Fruit fly (Drosophila melanogaster): ENCODE results near the gene crb.
A peak's percentile ranks its signal among the peaks of the same experiment; 100 is the strongest.

Gene crb

DNA sequence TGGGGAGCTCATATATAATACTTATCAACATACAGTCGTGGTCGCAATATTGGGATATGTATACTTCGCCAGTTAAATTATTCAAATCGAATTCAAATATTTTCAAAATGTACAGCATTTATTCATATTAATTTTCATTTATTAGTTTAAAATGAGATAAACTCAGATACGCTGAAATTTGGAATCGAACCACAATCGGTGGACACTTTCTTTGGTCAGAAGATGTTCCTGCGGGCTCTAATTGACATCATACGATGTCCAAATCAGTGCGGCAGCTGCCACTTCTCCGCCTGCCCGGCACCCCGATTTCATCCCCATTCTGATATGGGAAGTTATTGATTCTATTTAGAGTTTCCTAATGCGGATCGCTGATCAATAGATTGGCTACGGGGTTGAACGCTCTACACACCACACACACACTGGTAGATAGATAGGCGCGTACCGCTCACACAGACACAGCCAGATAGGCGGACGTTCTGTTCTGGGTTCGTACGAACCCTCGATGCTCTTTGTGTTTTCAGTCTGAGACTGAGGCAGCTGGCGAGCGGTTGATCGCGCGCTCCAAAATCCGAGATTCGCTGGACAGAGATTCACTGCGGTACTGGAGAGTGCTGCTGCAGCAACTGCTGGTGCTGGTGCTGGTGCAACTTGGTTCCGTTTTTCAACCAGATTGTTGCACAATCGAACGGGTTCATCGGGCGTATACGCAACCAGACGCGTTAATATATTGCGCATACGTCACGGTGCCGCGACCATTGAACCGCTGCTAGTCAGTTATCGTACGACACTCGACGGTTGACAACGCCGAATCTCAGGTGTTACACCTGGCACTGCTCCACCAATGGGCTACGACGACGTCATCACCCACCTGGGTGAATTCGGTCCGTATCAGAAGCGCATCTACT lies 18.5 kb upstream of the crb start, which contains the start of gene Orct (continued):
- peak; percentile 37 for TF ChIP-seq CG16779 (tag; optimal IDR thresholded peaks at IDR 0.05)
- peak; percentile 44 for TF ChIP-seq Blimp-1 (GFP tag; optimal IDR thresholded peaks at IDR 0.05)
- peak; percentile 68 for TF ChIP-seq fkh (GFP tag; optimal IDR thresholded peaks at IDR 0.05)
- TF ChIP-seq CG6276 (GFP tag; optimal IDR thresholded peaks at IDR 0.05), result peak; percentile 44
- peak; percentile 47 for TF ChIP-seq spab (GFP tag; optimal IDR thresholded peaks at IDR 0.05)
- TF ChIP-seq Eip78C (GFP tag), result peak; percentile 90
- peak; percentile 13 for TF ChIP-seq dsx (GFP tag; optimal IDR thresholded peaks at IDR 0.05; ENCODE audit: poor library complexity, severe bottlenecking)
- peak; percentile 58 for TF ChIP-seq CG31627 (GFP tag; optimal IDR thresholded peaks at IDR 0.05)
- TF ChIP-seq CG11902 (GFP tag; optimal IDR thresholded peaks at IDR 0.05), result peak; percentile 9
- peak; percentile 52 for TF ChIP-seq CG4318 (GFP tag; optimal IDR thresholded peaks at IDR 0.05)
- TF ChIP-seq CG11762 (GFP tag; optimal IDR thresholded peaks at IDR 0.05; ENCODE audit: insufficient read depth), result peak; percentile 48
- TF ChIP-seq CG7368 (GFP tag; optimal IDR thresholded peaks at IDR 0.05), result peak; percentile 19
- TF ChIP-seq vri (GFP tag; optimal IDR thresholded peaks at IDR 0.05), result peak; percentile 89
- no peak for TF ChIP-seq Hr38 (GFP tag; optimal IDR thresholded peaks at IDR 0.05)
- TF ChIP-seq CG6808 (GFP tag; optimal IDR thresholded peaks at IDR 0.05), result peak; percentile 50
- TF ChIP-seq Hr4 (GFP tag; optimal IDR thresholded peaks at IDR 0.05), result peak; percentile 61
- TF ChIP-seq salr (GFP tag; optimal IDR thresholded peaks at IDR 0.05), result peak; percentile 17 to 24
- peak; percentile 71 for TF ChIP-seq pdm3 (GFP tag; optimal IDR thresholded peaks at IDR 0.05)
- peak; percentile 61 for TF ChIP-seq CG8632 (GFP tag; optimal IDR thresholded peaks at IDR 0.05)
- peak; percentile 56 for TF ChIP-seq CG10669 (GFP tag; optimal IDR thresholded peaks at IDR 0.05)
- TF ChIP-seq Sox102F (GFP tag; optimal IDR thresholded peaks at IDR 0.05), result peak; percentile 76
- TF ChIP-seq Sox15 (GFP tag; optimal IDR thresholded peaks at IDR 0.05), result peak; percentile 39
- TF ChIP-seq svp (GFP tag), result peak; percentile 86
- TF ChIP-seq CG10631 (GFP tag; optimal IDR thresholded peaks at IDR 0.05), result peak; percentile 57
- TF ChIP-seq Hr39 (GFP tag; optimal IDR thresholded peaks at IDR 0.05), result peak; percentile 60
- TF ChIP-seq Met (GFP tag; optimal IDR thresholded peaks at IDR 0.05), result peak; percentile 79
- TF ChIP-seq CG6854 (GFP tag; optimal IDR thresholded peaks at IDR 0.05), result no peak
- TF ChIP-seq Ets21C (GFP tag; optimal IDR thresholded peaks at IDR 0.05), result peak; percentile 5
- no peak for TF ChIP-seq CG11294 (GFP tag; IDR thresholded peaks at IDR 0.05)
- TF ChIP-seq OdsH (GFP tag; optimal IDR thresholded peaks at IDR 0.05), result peak; percentile 57
- TF ChIP-seq topi (GFP tag; optimal IDR thresholded peaks at IDR 0.05), result peak; percentile 71
- no peak for TF ChIP-seq CG15336 (GFP tag; IDR thresholded peaks at IDR 0.05)
- TF ChIP-seq Sox14 (GFP tag; optimal IDR thresholded peaks at IDR 0.05), result peak; percentile 73
- TF ChIP-seq CG8319 (GFP tag; optimal IDR thresholded peaks at IDR 0.05), result no peak
- TF ChIP-seq Ets96B (tag; optimal IDR thresholded peaks at IDR 0.05), result peak; percentile 60
- TF ChIP-seq CG9139 (GFP tag; optimal IDR thresholded peaks at IDR 0.05), result no peak
- no peak for TF ChIP-seq fd85E (GFP tag; optimal IDR thresholded peaks at IDR 0.05)
- peak; percentile 75 for TF ChIP-seq CG34406 (GFP tag; optimal IDR thresholded peaks at IDR 0.05)
- peak; percentile 39 for TF ChIP-seq CG3919 (GFP tag; optimal IDR thresholded peaks at IDR 0.05)
- TF ChIP-seq cyc (GFP tag; optimal IDR thresholded peaks at IDR 0.05), result peak; percentile 50
- TF ChIP-seq Eip75B (GFP tag; optimal IDR thresholded peaks at IDR 0.05), result peak; percentile 64
- TF ChIP-seq Gug (GFP tag; IDR thresholded peaks at IDR 0.05), result peak; percentile 43; the same call in 1 of the 2 replicates

Measured in whole organism, prepupa.